Worm (Caenorhabditis elegans) whole organism, L4 larva: ENCODE measurements around the gene R07E5.6.
"Not testable (repeated sequence)": the region's sequence is repeated elsewhere in the genome, so short reads cannot be mapped to it uniquely, and the experiment has no call there.

Experiments used
- D1046.2 ChIP-seq: fragments of 200-800 bp; sonication (Bioruptor generic); IDR thresholded peaks from 2 replicates; pipeline ENCODE4 v1.3.6; 2022; ENCODE audit warnings: missing genetic modification characterization, missing compliant biosample characterization
- F37D6.2 ChIP-seq: sonication (generic microtip); optimal IDR thresholded peaks from 2 replicates; lab custom pipeline; 2016; ENCODE audit warnings: mild to moderate bottlenecking, missing genetic modification characterization, missing compliant biosample characterization
- F44E2.7 ChIP-seq: fragments of 200-800 bp; sonication (Bioruptor generic); IDR thresholded peaks from 2 replicates; pipeline ENCODE4 v2.1.2; 2022; ENCODE audit warnings: missing genetic modification characterization, missing compliant biosample characterization
- F49E8.2 ChIP-seq: sonication (generic microtip); optimal IDR thresholded peaks from 2 replicates; lab custom pipeline; 2016; ENCODE audit warnings: missing compliant biosample characterization, mild to moderate bottlenecking, missing genetic modification characterization, borderline replicate concordance
- Y105C5A.15 ChIP-seq: fragments of 200-800 bp; sonication (Bioruptor generic); IDR thresholded peaks from 2 replicates; pipeline ENCODE4 v1.3.6; 2022; ENCODE audit warnings: missing genetic modification characterization, missing compliant biosample characterization
- Y5F2A.4 ChIP-seq: fragments of 200-800 bp; sonication (Bioruptor generic); optimal IDR thresholded peaks from 2 replicates; lab custom pipeline; 2018; ENCODE audit warnings: mild to moderate bottlenecking, missing genetic modification characterization, missing compliant biosample characterization
- arid-1 ChIP-seq: fragments of 200-800 bp; sonication (Bioruptor generic); conservative IDR thresholded peaks from 2 replicates; pipeline ENCODE4 v1.3.6; 2022; ENCODE audit warnings: missing genetic modification reagents, missing genetic modification characterization, missing compliant biosample characterization
- ceh-20 ChIP-seq: fragments of 200-800 bp; sonication (Bioruptor generic); IDR thresholded peaks from 2 replicates; pipeline ENCODE4 v1.3.6; 2022; ENCODE audit warnings: missing genetic modification reagents, missing genetic modification characterization, missing compliant biosample characterization
- ctbp-1 ChIP-seq: fragments of 200-800 bp; sonication (Bioruptor generic); IDR thresholded peaks from 2 replicates; pipeline ENCODE4 v1.3.6; 2022; ENCODE audit warnings: missing genetic modification reagents, missing genetic modification characterization, missing compliant biosample characterization
- daf-16 ChIP-seq, 3 experiments: sonication (generic microtip); optimal IDR thresholded peaks; 2 replicates each; lab custom pipeline; 2016 to 2017; ENCODE audit warnings: missing genetic modification characterization in 3 of 3, missing genetic modification reagents in 3 of 3, mild to moderate bottlenecking in 2 of 3, missing compliant biosample characterization in 2 of 3, missing biosample characterization in 1 of 3, moderate library complexity in 1 of 3
- daf-19 ChIP-seq: fragments of 200-800 bp; sonication (Bioruptor generic); conservative IDR thresholded peaks from 2 replicates; pipeline ENCODE4 v1.3.6; 2022; ENCODE audit warnings: missing genetic modification characterization, missing compliant biosample characterization
- dmd-6 ChIP-seq: fragments of 200-800 bp; sonication (Bioruptor generic); IDR thresholded peaks from 2 replicates; pipeline ENCODE4 v1.3.6; 2022; ENCODE audit warnings: missing genetic modification reagents, missing genetic modification characterization, missing compliant biosample characterization
- dmd-8 ChIP-seq: fragments of 200-800 bp; sonication (Bioruptor generic); IDR thresholded peaks from 2 replicates; pipeline ENCODE4 v1.3.6; 2022; ENCODE audit warnings: missing genetic modification characterization, missing compliant biosample characterization
- duxl-1 ChIP-seq: sonication (generic microtip); optimal IDR thresholded peaks from 2 replicates; lab custom pipeline; 2016; ENCODE audit warnings: mild to moderate bottlenecking, missing genetic modification characterization, moderate library complexity, missing compliant biosample characterization; ENCODE audit not compliant: poor library complexity
- dve-1 ChIP-seq: sonication (generic microtip); optimal IDR thresholded peaks from 2 replicates; lab custom pipeline; 2017; ENCODE audit warnings: antibody characterized with exemption, mild to moderate bottlenecking, missing genetic modification characterization, missing compliant biosample characterization; ENCODE audit not compliant: insufficient read depth
- gei-8 ChIP-seq: fragments of 200-800 bp; sonication (Bioruptor generic); optimal IDR thresholded peaks from 2 replicates; lab custom pipeline; 2018; ENCODE audit warnings: mild to moderate bottlenecking, missing genetic modification characterization, missing compliant biosample characterization
- hif-1 ChIP-seq, 2 experiments: sonication (generic microtip); optimal IDR thresholded peaks; 2 replicates each; lab custom pipeline; 2016 to 2017; ENCODE audit warnings: missing compliant biosample characterization in 2 of 2, missing genetic modification characterization in 2 of 2, missing genetic modification reagents in 2 of 2, missing genotype in 2 of 2, mild to moderate bottlenecking in 1 of 2
- hlh-11 ChIP-seq: fragments of 200-800 bp; sonication (Bioruptor generic); optimal IDR thresholded peaks from 2 replicates; lab custom pipeline; 2018; ENCODE audit warnings: mild to moderate bottlenecking, missing genetic modification characterization, missing compliant biosample characterization
- hlh-30 ChIP-seq: sonication (generic microtip); optimal IDR thresholded peaks from 2 replicates; lab custom pipeline; 2017; ENCODE audit warnings: antibody characterized with exemption, mild to moderate bottlenecking, missing genetic modification characterization, missing compliant biosample characterization; ENCODE audit not compliant: insufficient read depth
- hmg-1.1 ChIP-seq: fragments of 200-800 bp; sonication (Bioruptor generic); IDR thresholded peaks from 2 replicates; pipeline ENCODE4 v1.3.6; 2022; ENCODE audit warnings: missing genetic modification reagents, missing genetic modification characterization, missing compliant biosample characterization
- lin-1 ChIP-seq: fragments of 200-800 bp; sonication (Bioruptor generic); IDR thresholded peaks from 2 replicates; pipeline ENCODE4 v1.3.6; 2022; ENCODE audit warnings: missing genetic modification reagents, missing genetic modification characterization, missing compliant biosample characterization
- lin-29 ChIP-seq: fragments of 200-800 bp; sonication (Bioruptor generic); IDR thresholded peaks from 2 replicates; pipeline ENCODE4 v1.3.6; 2022; ENCODE audit warnings: missing genetic modification reagents, missing genetic modification characterization, missing compliant biosample characterization
- lin-38 ChIP-seq: fragments of 200-800 bp; sonication (Bioruptor generic); IDR thresholded peaks from 2 replicates; pipeline ENCODE4 v1.3.6; 2022; ENCODE audit warnings: missing genetic modification reagents, missing genetic modification characterization, missing compliant biosample characterization
- lsy-2 ChIP-seq, 2 experiments: fragments of 150-350 bp in 1 of 2; sonication (generic microtip) in 1 of 2; optimal IDR thresholded peaks; 2 replicates each; lab custom pipeline; 2014 to 2017; ENCODE audit warnings: missing biosample characterization in 2 of 2, missing genetic modification characterization in 2 of 2
- madf-5 ChIP-seq, 2 experiments: fragments of 200-800 bp; sonication (Bioruptor generic); IDR thresholded peaks; 2 replicates each; pipeline ENCODE4 v1.3.6; 2022; ENCODE audit warnings: missing compliant biosample characterization in 2 of 2, missing genetic modification characterization in 2 of 2
- madf-9 ChIP-seq: fragments of 200-800 bp; sonication (Bioruptor generic); conservative IDR thresholded peaks from 2 replicates; pipeline ENCODE4 v1.3.6; 2022; ENCODE audit warnings: missing genetic modification reagents, missing genetic modification characterization, missing compliant biosample characterization
- mdt-29 ChIP-seq: fragments of 200-800 bp; sonication (Bioruptor generic); IDR thresholded peaks from 2 replicates; pipeline ENCODE4 v1.3.6; 2022; ENCODE audit warnings: missing genetic modification reagents, missing genetic modification characterization, missing compliant biosample characterization
- mep-1 ChIP-seq: fragments of 150-350 bp; sonication (generic microtip); optimal IDR thresholded peaks from 3 replicates; lab custom pipeline; 2014; ENCODE audit warnings: missing biosample characterization, missing genetic modification characterization
- mes-2 ChIP-seq: sonication (generic microtip); optimal IDR thresholded peaks from 2 replicates; lab custom pipeline; 2016; ENCODE audit warnings: missing genotype, mild to moderate bottlenecking, missing genetic modification characterization, missing compliant biosample characterization; ENCODE audit not compliant: poor library complexity, severe bottlenecking
- mxl-3 ChIP-seq: fragments of 200-800 bp; sonication (Bioruptor generic); optimal IDR thresholded peaks from 2 replicates; lab custom pipeline; 2018; ENCODE audit warnings: mild to moderate bottlenecking, missing genetic modification characterization, missing compliant biosample characterization
- nhr-102 ChIP-seq: sonication (generic microtip); optimal IDR thresholded peaks from 2 replicates; lab custom pipeline; 2016; ENCODE audit warnings: mild to moderate bottlenecking, missing genetic modification characterization, moderate library complexity, missing compliant biosample characterization
- nhr-111 ChIP-seq: fragments of 200-800 bp; sonication (Bioruptor generic); optimal IDR thresholded peaks from 2 replicates; lab custom pipeline; 2018; ENCODE audit warnings: mild to moderate bottlenecking, missing genetic modification characterization, missing compliant biosample characterization
- nhr-25 ChIP-seq: sonication (generic microtip); optimal IDR thresholded peaks from 2 replicates; lab custom pipeline; 2017; ENCODE audit warnings: missing genetic modification characterization, mild to moderate bottlenecking, missing compliant biosample characterization, antibody characterized with exemption, moderate library complexity, borderline replicate concordance; ENCODE audit not compliant: insufficient read depth
- pha-4 ChIP-seq, 2 experiments: fragments of 150-350 bp in 1 of 2; fragments of 200-800 bp in 1 of 2; sonication (Bioruptor generic) in 1 of 2; IDR thresholded peaks in 1 of 2; optimal IDR thresholded peaks in 1 of 2; 2 replicates each; pipeline versions ENCODE4 v1.3.6 to Lab custom; 2014 to 2022; ENCODE audit warnings: missing genetic modification characterization in 2 of 2, missing genetic modification reagents in 2 of 2, missing biosample characterization in 1 of 2, missing compliant biosample characterization in 1 of 2
- php-3 ChIP-seq: fragments of 200-800 bp; sonication (Bioruptor generic); IDR thresholded peaks from 2 replicates; pipeline ENCODE4 v1.3.6; 2022; ENCODE audit warnings: missing genetic modification reagents, missing genetic modification characterization, missing compliant biosample characterization
- pqm-1 ChIP-seq: sonication (generic microtip); optimal IDR thresholded peaks from 2 replicates; lab custom pipeline; 2017; ENCODE audit warnings: missing biosample characterization, missing genetic modification characterization
- rbr-2 ChIP-seq: sonication (generic microtip); optimal IDR thresholded peaks from 2 replicates; lab custom pipeline; 2016; ENCODE audit warnings: missing genotype, missing genetic modification characterization, missing compliant biosample characterization
- saeg-2 ChIP-seq: fragments of 200-800 bp; sonication (Bioruptor generic); IDR thresholded peaks from 2 replicates; pipeline ENCODE4 v1.3.6; 2022; ENCODE audit warnings: missing genetic modification reagents, missing genetic modification characterization, missing compliant biosample characterization
- set-16 ChIP-seq: fragments of 200-800 bp; sonication (Bioruptor generic); IDR thresholded peaks from 2 replicates; pipeline ENCODE4 v1.3.6; 2022; ENCODE audit warnings: missing genetic modification reagents, missing genetic modification characterization, missing compliant biosample characterization
- spr-1 ChIP-seq: sonication (generic microtip); optimal IDR thresholded peaks from 2 replicates; lab custom pipeline; 2016; ENCODE audit warnings: mild to moderate bottlenecking, missing genetic modification characterization, missing compliant biosample characterization
- spr-3 ChIP-seq: fragments of 200-800 bp; sonication (Bioruptor generic); optimal IDR thresholded peaks from 2 replicates; lab custom pipeline; 2018; ENCODE audit warnings: mild to moderate bottlenecking, missing genetic modification characterization, missing compliant biosample characterization
- vab-7 ChIP-seq: fragments of 200-800 bp; sonication (Bioruptor generic); IDR thresholded peaks from 2 replicates; pipeline ENCODE4 v1.3.6; 2022; ENCODE audit warnings: missing genetic modification reagents, missing genetic modification characterization, missing compliant biosample characterization
- zfp-3 ChIP-seq: fragments of 200-800 bp; sonication (Bioruptor generic); conservative IDR thresholded peaks from 2 replicates; pipeline ENCODE4 v1.3.6; 2022; ENCODE audit warnings: missing genetic modification reagents, missing genetic modification characterization, missing compliant biosample characterization
- zip-11 ChIP-seq: fragments of 200-800 bp; sonication (Bioruptor generic); IDR thresholded peaks from 2 replicates; pipeline ENCODE4 v1.3.6; 2022; ENCODE audit warnings: missing genetic modification characterization, missing compliant biosample characterization

The R07E5.6 gene

ce11 chrIII:4378600-4379293, 19.8 kb upstream of the R07E5.6 start (continued):
- TF ChIP-seq spr-1 (peak; percentile 77), madf-5 (GFP tag; IDR thresholded peaks at IDR 0.05; lab: Robert Waterston, UW) (peak; percentile 46 to 62; a peak in 1 of 4 replicates), ceh-20 (GFP tag; lab: Robert Waterston, UW) (peak; percentile 73), dve-1 (peak; percentile 43), spr-3 (GFP tag; lab: Kevin White, UChicago) (peak; percentile 44), zfp-3 (0 out of 2 replicates have a peak, but pooled peaks have one; percentile 34), php-3 (GFP tag; lab: Robert Waterston, UW) (peak; percentile 48), lsy-2 (tag; optimal IDR thresholded peaks at IDR 0.05; lab: Kevin White, UChicago) (peak in 1 of 2 experiments; percentile 64), F49E8.2 (tag; lab: Kevin White, UChicago) (peak; percentile 2), nhr-25 (tag; lab: Kevin White, UChicago) (peak; percentile 79), Y5F2A.4 (GFP tag; lab: Kevin White, UChicago) (peak; percentile 19), dmd-8 (peak; percentile 75; the same call in 1 of the 2 replicates), rbr-2 (tag; lab: Kevin White, UChicago) (peak; percentile 69), hif-1 (tag; optimal IDR thresholded peaks at IDR 0.05; lab: Kevin White, UChicago) (peak in 1 of 2 experiments; percentile 54), Y105C5A.15 (GFP tag; lab: Robert Waterston, UW) (0 out of 2 replicates have a peak, but pooled peaks have one; percentile 12), daf-19 (GFP tag; lab: Robert Waterston, UW) (0 out of 2 replicates have a peak, but pooled peaks have one; percentile 57), pqm-1 (peak; percentile 70), nhr-102 (tag; lab: Kevin White, UChicago) (peak; percentile 61), arid-1 (GFP tag; lab: Robert Waterston, UW) (peak; percentile 68), set-16 (GFP tag; lab: Robert Waterston, UW) (peak; percentile 91), saeg-2 (GFP tag; lab: Robert Waterston, UW) (0 out of 2 replicates have a peak, but pooled peaks have one; percentile 68), mep-1 (tag; lab: Kevin White, UChicago) (peak; percentile 72), lin-29 (0 out of 2 replicates have a peak, but pooled peaks have one; percentile 16), mes-2 (tag; lab: Kevin White, UChicago) (peak; percentile 62), zip-11 (GFP tag; lab: Robert Waterston, UW) (peak; percentile 46; the same call in 1 of the 2 replicates), madf-9 (GFP tag; lab: Robert Waterston, UW) (peak; percentile 56; the same call in 1 of the 2 replicates), mdt-29 (0 out of 2 replicates have a peak, but pooled peaks have one; percentile 17), mxl-3 (peak; percentile 48), pha-4 (GFP tag; IDR thresholded peaks at IDR 0.05; lab: Robert Waterston, UW) (peak; percentile 82), D1046.2 (GFP tag; lab: Robert Waterston, UW) (peak; percentile 8; the same call in 1 of the 2 replicates), duxl-1 (tag; lab: Kevin White, UChicago) (peak; percentile 79), vab-7 (GFP tag; lab: Robert Waterston, UW) (0 out of 2 replicates have a peak, but pooled peaks have one; percentile 43), dmd-6 (peak; percentile 63), hlh-11 (tag; lab: Kevin White, UChicago) (peak; percentile 78), ctbp-1 (GFP tag; lab: Robert Waterston, UW) (peak; percentile 69), lin-38 (GFP tag; lab: Robert Waterston, UW) (peak; percentile 72), daf-16 (GFP tag; optimal IDR thresholded peaks at IDR 0.05; lab: Kevin White, UChicago) (peak in 1 of 2 experiments; percentile 48), daf-16 (tag; optimal IDR thresholded peaks at IDR 0.05; lab: Kevin White, UChicago) (peak; percentile 40), nhr-111 (GFP tag; lab: Kevin White, UChicago) (peak; percentile 69), F44E2.7 (GFP tag; lab: Robert Waterston, UW) (peak; percentile 68; the same call in 1 of the 2 replicates), F37D6.2 (peak; percentile 34), lin-1 (GFP tag; lab: Robert Waterston, UW) (peak; percentile 63), hlh-30 (tag; lab: Kevin White, UChicago) (peak; percentile 34), gei-8 (peak; percentile 41), hmg-1.1 (peak; percentile 88)
- TF ChIP-seq pha-4 (tag; optimal IDR thresholded peaks at IDR 0.05; lab: Kevin White, UChicago) = not testable (repeated sequence)
